Fruit fly (Drosophila melanogaster): ENCODE results near the gene IntS11.
A peak's percentile ranks its signal among the peaks of the same experiment; 100 is the strongest.

IntS11 gene

DNA sequence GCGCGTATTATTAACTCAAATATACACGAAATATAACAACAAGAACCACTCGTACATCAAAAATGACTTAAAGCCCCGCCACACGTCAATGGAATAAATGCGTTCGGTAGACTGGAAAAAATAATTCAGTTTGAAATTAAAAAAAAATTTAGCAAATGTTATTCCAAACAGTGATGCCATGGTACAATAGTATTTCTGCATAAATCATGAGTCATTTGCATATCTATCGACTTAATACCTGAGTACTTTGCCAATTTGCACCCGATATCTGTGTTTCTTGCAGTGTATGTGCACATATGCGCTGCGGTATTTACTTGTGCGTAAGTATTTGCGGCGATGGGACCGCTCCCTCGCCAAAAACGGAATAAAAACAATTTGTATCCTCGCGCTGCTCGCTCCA, 18.0 kb downstream of the IntS11 start (continued):
- no peak for TF ChIP-seq lov (optimal IDR thresholded peaks at IDR 0.05)
- no peak for TF ChIP-seq lov (GFP tag; IDR thresholded peaks at IDR 0.05)
- TF ChIP-seq Sox102F (GFP tag; optimal IDR thresholded peaks at IDR 0.05), result peak; percentile 54
- no peak for TF ChIP-seq Dbx (GFP tag; IDR thresholded peaks at IDR 0.05)
- TF ChIP-seq CG13624 (GFP tag; optimal IDR thresholded peaks at IDR 0.05), result no peak
- TF ChIP-seq CG14860 (GFP tag; IDR thresholded peaks at IDR 0.05; ENCODE audit: partially characterized antibody), result no peak
- no peak for TF ChIP-seq CG6254 (GFP tag; optimal IDR thresholded peaks at IDR 0.05)
- TF ChIP-seq B-H1 (GFP tag; IDR thresholded peaks at IDR 0.05), result no peak
- TF ChIP-seq CG10959 (GFP tag; IDR thresholded peaks at IDR 0.05), result no peak
- TF ChIP-seq unpg (GFP tag; optimal IDR thresholded peaks at IDR 0.05), result peak; percentile 44
- no peak for TF ChIP-seq her (GFP tag; optimal IDR thresholded peaks at IDR 0.05)
- peak; percentile 39 for TF ChIP-seq Blimp-1 (GFP tag; optimal IDR thresholded peaks at IDR 0.05)
- TF ChIP-seq sqz (GFP tag; optimal IDR thresholded peaks at IDR 0.05), result no peak
- peak; percentile 16; the same call in 1 of the 2 replicates for TF ChIP-seq al (GFP tag; IDR thresholded peaks at IDR 0.05)
- peak; percentile 17 for TF ChIP-seq CG9727 (GFP tag; optimal IDR thresholded peaks at IDR 0.05)
- TF ChIP-seq twi (tag; optimal IDR thresholded peaks at IDR 0.05), result no peak
- TF ChIP-seq gsb (GFP tag; IDR thresholded peaks at IDR 0.05), result no peak
- TF ChIP-seq gem (tag; optimal IDR thresholded peaks at IDR 0.05), result peak; percentile 60
- peak; percentile 32 for TF ChIP-seq Hsf (GFP tag; optimal IDR thresholded peaks at IDR 0.05)
- peak; percentile 38 for TF ChIP-seq CG1792 (GFP tag; optimal IDR thresholded peaks at IDR 0.05)
- peak; percentile 25; the same call in 1 of the 2 replicates for TF ChIP-seq E2f1 (GFP tag; IDR thresholded peaks at IDR 0.05)
- no peak for TF ChIP-seq CG14965 (GFP tag; optimal IDR thresholded peaks at IDR 0.05; ENCODE audit: borderline replicate concordance)
- TF ChIP-seq CG4424 (GFP tag; optimal IDR thresholded peaks at IDR 0.05), result peak; percentile 52
- peak; percentile 57 for TF ChIP-seq Xbp1 (GFP tag; optimal IDR thresholded peaks at IDR 0.05)
- TF ChIP-seq Hr51 (GFP tag; optimal IDR thresholded peaks at IDR 0.05), result peak in 1 of 2 experiments; percentile 28
- TF ChIP-seq ERR (GFP tag; optimal IDR thresholded peaks at IDR 0.05), result no peak
- peak; percentile 32 for TF ChIP-seq CG9609 (GFP tag; optimal IDR thresholded peaks at IDR 0.05)
- no peak for TF ChIP-seq stwl (tag; optimal IDR thresholded peaks at IDR 0.05)
- no peak for TF ChIP-seq Hmx (GFP tag; optimal IDR thresholded peaks at IDR 0.05)
- peak; percentile 25; the same call in 1 of the 3 replicates for TF ChIP-seq Aef1 (GFP tag; IDR thresholded peaks at IDR 0.05)
- no peak for TF ChIP-seq ftz-f1 (GFP tag; optimal IDR thresholded peaks at IDR 0.05)
- 0 out of 2 replicates have a peak, but pooled peaks have one; percentile 28 for TF ChIP-seq CG17328 (GFP tag; IDR thresholded peaks at IDR 0.05)
- no peak for TF ChIP-seq CG2202 (tag; optimal IDR thresholded peaks at IDR 0.05)
- no peak for TF ChIP-seq CG34224 (GFP tag; IDR thresholded peaks at IDR 0.05; ENCODE audit: partially characterized antibody)
- TF ChIP-seq toy (GFP tag; IDR thresholded peaks at IDR 0.05), result no peak
- no peak for TF ChIP-seq klu (GFP tag; IDR thresholded peaks at IDR 0.05)
- TF ChIP-seq CG42726 (GFP tag; IDR thresholded peaks at IDR 0.05; ENCODE audit: partially characterized antibody), result no peak
- peak; percentile 19 for TF ChIP-seq CG15269 (tag; optimal IDR thresholded peaks at IDR 0.05)
- no peak for TF ChIP-seq Trl (optimal IDR thresholded peaks at IDR 0.05)
- no peak for TF ChIP-seq Trl (GFP tag; optimal IDR thresholded peaks at IDR 0.05)
- TF ChIP-seq usp (GFP tag; optimal IDR thresholded peaks at IDR 0.05), result no peak
- TF ChIP-seq CG2889 (GFP tag; IDR thresholded peaks at IDR 0.05), result no peak
- no peak; the same call in 1 of the 2 replicates for TF ChIP-seq GATAe (GFP tag; conservative IDR thresholded peaks at IDR 0.05)
- no peak for TF ChIP-seq TFAM (GFP tag; optimal IDR thresholded peaks at IDR 0.05)
- peak; percentile 7 for TF ChIP-seq CG18262 (tag; optimal IDR thresholded peaks at IDR 0.05)
- TF ChIP-seq sisA (GFP tag; IDR thresholded peaks at IDR 0.05), result peak; percentile 31; the same call in 1 of the 2 replicates
- no peak for TF ChIP-seq CG12104 (GFP tag; optimal IDR thresholded peaks at IDR 0.05)
- TF ChIP-seq CG8924 (tag; optimal IDR thresholded peaks at IDR 0.05), result no peak
- TF ChIP-seq CG17359 (tag; optimal IDR thresholded peaks at IDR 0.05), result peak; percentile 40
- TF ChIP-seq CG17829 (tag; optimal IDR thresholded peaks at IDR 0.05), result peak; percentile 0
- TF ChIP-seq CG15601 (tag; optimal IDR thresholded peaks at IDR 0.05), result no peak
- no peak for TF ChIP-seq Lpt (GFP tag; optimal IDR thresholded peaks at IDR 0.05)

All from whole organism, embryonic.